Worm (Caenorhabditis elegans): ENCODE data around the gene cyp-13A5.

The cyp-13A5 gene

DNA sequence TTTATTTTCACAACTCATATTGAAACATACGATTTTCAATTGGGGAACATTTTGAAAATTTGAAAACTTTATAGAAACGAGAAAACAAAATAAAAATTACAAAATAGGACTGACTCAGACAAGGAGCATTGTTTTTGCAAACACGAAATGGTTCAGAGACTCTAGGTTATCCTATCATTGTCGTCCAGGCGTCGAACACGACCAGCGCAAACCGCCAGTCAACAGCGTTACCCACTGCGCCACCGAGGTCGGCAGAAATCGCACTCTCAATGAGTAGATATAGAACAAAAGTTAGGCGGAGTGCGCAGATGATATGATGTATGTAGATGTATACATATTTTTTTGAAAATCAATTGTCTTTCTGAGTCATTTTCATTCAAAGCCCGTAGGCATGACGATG is 25.5 kb downstream of the cyp-13A5 start (continued):
- 0 out of 2 replicates have a peak, but pooled peaks have one; percentile 19 for TF ChIP-seq aptf-3 (GFP tag; IDR thresholded peaks at IDR 0.05)
- peak; percentile 61 for TF ChIP-seq hrde-1 (tag; optimal IDR thresholded peaks at IDR 0.05; ENCODE audit: borderline replicate concordance)

DNA sequence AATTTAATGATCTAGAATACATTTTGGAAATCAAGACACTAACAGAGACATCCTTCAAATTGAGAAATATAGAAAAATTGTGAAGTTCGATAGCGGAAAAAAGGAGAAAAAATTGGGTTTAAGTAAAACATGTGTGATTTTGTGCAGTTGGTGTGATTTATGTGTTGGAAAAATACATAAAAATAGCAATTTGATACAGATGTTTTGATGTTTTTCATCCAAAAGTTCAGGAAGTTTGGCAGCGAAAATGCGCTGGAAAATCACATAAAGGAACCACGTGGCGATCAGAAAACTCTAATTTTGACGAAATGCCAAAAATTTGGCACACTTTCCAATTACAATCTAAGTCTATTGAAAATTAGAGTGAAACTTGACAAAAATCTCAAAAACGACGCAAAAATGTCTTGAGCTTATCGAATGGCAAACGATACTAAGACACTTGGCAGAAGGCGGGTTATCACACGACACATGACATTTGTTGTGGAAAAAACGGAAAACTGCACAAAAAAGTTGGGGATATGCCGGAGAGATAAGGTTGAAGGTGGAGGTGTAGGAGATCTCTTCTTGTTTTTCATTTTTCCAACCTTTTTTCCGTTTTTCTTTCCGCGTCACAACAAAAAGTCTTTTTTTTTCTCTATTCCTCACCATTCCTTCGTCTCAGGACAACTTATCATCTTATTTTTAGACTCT is 26.1 kb downstream of the cyp-13A5 start, which contains the start of gene ZK1321.4:
Gene ZK1321.4, minus strand, starts transcription at position 51 of the 690 bp plus-strand sequence.
- no peak for TF ChIP-seq ztf-22 (GFP tag; optimal IDR thresholded peaks at IDR 0.05)
- no peak for TF ChIP-seq cebp-2 (GFP tag; IDR thresholded peaks at IDR 0.05)
- no peak for TF ChIP-seq hlh-26 (GFP tag; conservative IDR thresholded peaks at IDR 0.05)
- TF ChIP-seq ccch-3 (GFP tag; optimal IDR thresholded peaks at IDR 0.05) = no peak
- no peak for TF ChIP-seq mel-28 (tag; optimal IDR thresholded peaks at IDR 0.05; ENCODE audit: borderline replicate concordance)

ce11 chrII:9769797-9770520 is 30.2 kb downstream of the cyp-13A5 start, which contains the start of gene aqp-10:
aqp-10 (minus strand) TSS chrII:9769847.
- TF ChIP-seq akir-1 (GFP tag; optimal IDR thresholded peaks at IDR 0.05) = no peak
- TF ChIP-seq egrh-3 (GFP tag; IDR thresholded peaks at IDR 0.05) = no peak
- TF ChIP-seq tlf-1 (GFP tag; optimal IDR thresholded peaks at IDR 0.05) = no peak
- no peak for TF ChIP-seq ztf-18 (tag; optimal IDR thresholded peaks at IDR 0.05)
- TF ChIP-seq Y53G8AR.9 (GFP tag; conservative IDR thresholded peaks at IDR 0.05) = no peak
- TF ChIP-seq tbp1 (GFP tag; optimal IDR thresholded peaks at IDR 0.05) = peak; percentile 29
- TF ChIP-seq attf-5 (GFP tag; optimal IDR thresholded peaks at IDR 0.05) = peak; percentile 14
- TF ChIP-seq B0019.2 (GFP tag; conservative IDR thresholded peaks at IDR 0.05) = no peak
- no peak for TF ChIP-seq mel-28 (tag; optimal IDR thresholded peaks at IDR 0.05; ENCODE audit: borderline replicate concordance)
- TF ChIP-seq pha-4 (tag; optimal IDR thresholded peaks at IDR 0.05) = no peak
- no peak for TF ChIP-seq xnd-1 (tag; optimal IDR thresholded peaks at IDR 0.05)
- no peak for TF ChIP-seq lag-1 (GFP tag; IDR thresholded peaks at IDR 0.05)
- TF ChIP-seq zim-3 (tag; optimal IDR thresholded peaks at IDR 0.05) = no peak
- no peak for TF ChIP-seq attf-3 (GFP tag; conservative IDR thresholded peaks at IDR 0.05)
- TF ChIP-seq ztf-3 (GFP tag; optimal IDR thresholded peaks at IDR 0.05) = no peak
- TF ChIP-seq gei-17 (GFP tag; optimal IDR thresholded peaks at IDR 0.05) = no peak
- TF ChIP-seq ama-1 (optimal IDR thresholded peaks at IDR 0.05) = no peak
- no peak for TF ChIP-seq ama-1 (GFP tag; optimal IDR thresholded peaks at IDR 0.05)
- TF ChIP-seq dpff-1 (tag; optimal IDR thresholded peaks at IDR 0.05) = no peak
- TF ChIP-seq ztf-25 (GFP tag; IDR thresholded peaks at IDR 0.05) = no peak
- TF ChIP-seq F23B12.7 (tag; optimal IDR thresholded peaks at IDR 0.05; ENCODE audit: insufficient read depth) = no peak
- TF ChIP-seq sdz-38 (tag; optimal IDR thresholded peaks at IDR 0.05) = no peak
- TF ChIP-seq ztf-26 (tag; optimal IDR thresholded peaks at IDR 0.05) = no peak
- TF ChIP-seq ZK185.1 (tag; optimal IDR thresholded peaks at IDR 0.05; ENCODE audit: poor library complexity, severe bottlenecking) = peak; percentile 38
- TF ChIP-seq cebp-2 (GFP tag; IDR thresholded peaks at IDR 0.05) = no peak
- no peak for TF ChIP-seq T26A5.8 (tag; optimal IDR thresholded peaks at IDR 0.05)
- TF ChIP-seq hsf-1 (GFP tag; IDR thresholded peaks at IDR 0.05) = no peak
- no peak for TF ChIP-seq lsl-1 (GFP tag; optimal IDR thresholded peaks at IDR 0.05)
- TF ChIP-seq F37B4.10 (GFP tag; IDR thresholded peaks at IDR 0.05) = no peak
- TF ChIP-seq Y53F4B.3 (GFP tag; IDR thresholded peaks at IDR 0.05) = no peak
- no peak for TF ChIP-seq him-1 (tag; optimal IDR thresholded peaks at IDR 0.05)
- TF ChIP-seq nhr-27 (tag; optimal IDR thresholded peaks at IDR 0.05) = no peak
- no peak for TF ChIP-seq F39B2.1 (GFP tag; IDR thresholded peaks at IDR 0.05)
- TF ChIP-seq rcor-1 (GFP tag; IDR thresholded peaks at IDR 0.05) = no peak
- no peak for TF ChIP-seq F55B11.4 (tag; optimal IDR thresholded peaks at IDR 0.05; ENCODE audit: borderline replicate concordance, insufficient read depth)
- no peak for TF ChIP-seq zfh-2 (GFP tag; conservative IDR thresholded peaks at IDR 0.05)
- TF ChIP-seq K11D2.4 (GFP tag; IDR thresholded peaks at IDR 0.05) = no peak
- TF ChIP-seq pbrm-1 (GFP tag; IDR thresholded peaks at IDR 0.05) = 0 out of 2 replicates have a peak, but pooled peaks have one; percentile 34
